Fruit fly (Drosophila melanogaster) whole organism, embryonic: ENCODE measurements around the gene CAH16.

Experiments
- CG6813 ChIP-seq: fragments of 200-800 bp; sonication (Bioruptor generic); optimal IDR thresholded peaks from 2 replicates; lab custom pipeline; 2017; ENCODE audit warnings: missing biosample characterization, missing genetic modification characterization, mild to moderate bottlenecking, moderate library complexity, missing genetic modification reagents
- Hr39 ChIP-seq: fragments of >200 bp; optimal IDR thresholded peaks from 2 replicates; lab custom pipeline; 2017
- cad ChIP-seq: fragments of >200 bp; optimal IDR thresholded peaks from 2 replicates; lab custom pipeline; 2017; ENCODE audit warnings: missing biosample characterization, missing genetic modification characterization
- kah ChIP-seq: fragments of 200-800 bp; sonication (Bioruptor generic); optimal IDR thresholded peaks from 2 replicates; lab custom pipeline; 2018; ENCODE audit warnings: missing biosample characterization, mild to moderate bottlenecking, missing genetic modification characterization

DNA sequence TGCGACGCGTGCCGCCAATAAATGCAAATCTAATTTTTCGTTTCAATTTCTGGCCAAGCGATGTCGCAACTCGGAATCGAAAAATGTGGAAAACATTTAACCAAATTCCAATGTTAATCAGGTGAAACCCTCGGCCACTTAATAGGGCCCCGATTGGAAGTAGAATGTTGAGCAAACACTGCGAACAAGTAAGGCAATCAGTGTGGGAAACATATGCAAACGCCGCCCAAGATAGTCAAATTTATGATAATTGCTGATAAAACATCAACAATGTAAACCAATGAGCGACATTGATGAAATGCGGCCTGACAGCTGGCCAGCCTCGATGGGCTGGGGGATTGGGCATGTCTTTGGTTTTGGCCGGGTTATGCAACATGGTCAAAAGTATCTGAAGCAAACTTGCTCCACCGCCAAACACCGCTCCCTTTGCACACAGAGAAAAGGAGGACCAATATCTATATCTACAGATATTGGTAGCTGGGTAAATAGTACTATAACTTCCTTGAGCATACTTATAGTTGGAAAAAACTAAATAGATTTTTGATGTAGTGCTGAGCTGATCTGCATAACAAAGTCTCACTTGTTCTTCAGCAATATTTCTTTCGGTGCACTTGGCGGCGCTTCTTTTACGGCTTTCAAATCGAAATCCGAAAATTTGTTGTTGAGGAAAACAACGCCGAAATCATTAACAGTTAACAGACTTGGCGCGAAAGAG is 12.6 kb upstream of the CAH16 start:
- TF ChIP-seq cad, result no peak
- TF ChIP-seq kah (GFP tag; lab: Kevin White, UChicago), result peak; percentile 66
- no peak for TF ChIP-seq Hr39 (lab: Kevin White, UChicago)
- peak; percentile 28 for TF ChIP-seq CG6813 (GFP tag; lab: Kevin White, UChicago)
